Fruit fly (Drosophila melanogaster) whole organism, pupa: ENCODE results near the gene Cep135.
A peak's percentile ranks its signal among the peaks of the same experiment; 100 is the strongest.

Experiments
- CG10348 ChIP-seq: fragments of 200-800 bp; sonication (Bioruptor generic); IDR thresholded peaks from 2 replicates; pipeline ENCODE4 v1.3.6; 2022; ENCODE audit warnings: missing biosample characterization, missing genetic modification characterization
- CG13204 ChIP-seq: fragments of 200-800 bp; sonication (Bioruptor generic); optimal IDR thresholded peaks from 2 replicates; lab custom pipeline; 2018; ENCODE audit warnings: missing biosample characterization, mild to moderate bottlenecking, missing genetic modification characterization, moderate library complexity
- CG14655 ChIP-seq: fragments of 200-800 bp; sonication (Bioruptor generic); optimal IDR thresholded peaks from 3 replicates; lab custom pipeline; 2017; ENCODE audit warnings: mild to moderate bottlenecking, missing biosample characterization, missing genetic modification reagents, missing genetic modification characterization
- CG32121 ChIP-seq: fragments of 200-800 bp; sonication (Bioruptor generic); IDR thresholded peaks from 2 replicates; pipeline ENCODE4 v1.3.6; 2022; ENCODE audit warnings: missing biosample characterization, missing genetic modification characterization
- CG34367 ChIP-seq: fragments of 200-800 bp; sonication (Bioruptor generic); optimal IDR thresholded peaks from 2 replicates; lab custom pipeline; 2018; ENCODE audit warnings: missing biosample characterization, mild to moderate bottlenecking, missing genetic modification characterization
- CG4496 ChIP-seq: fragments of 200-800 bp; sonication (Bioruptor generic); IDR thresholded peaks from 3 replicates; pipeline ENCODE4 v1.3.6; 2022; ENCODE audit warnings: missing biosample characterization, missing genetic modification characterization
- CG8159 ChIP-seq: fragments of 200-800 bp; sonication (Bioruptor generic); optimal IDR thresholded peaks from 3 replicates; lab custom pipeline; 2018; ENCODE audit warnings: missing biosample characterization, mild to moderate bottlenecking, missing genetic modification characterization, moderate library complexity
- D1 ChIP-seq: fragments of 200-800 bp; sonication (Bioruptor generic); optimal IDR thresholded peaks from 2 replicates; lab custom pipeline; 2018; ENCODE audit warnings: missing biosample characterization, mild to moderate bottlenecking, missing genetic modification characterization, moderate library complexity
- EcR ChIP-seq: fragments of 200-800 bp; sonication (Bioruptor generic); optimal IDR thresholded peaks from 3 replicates; lab custom pipeline; 2019; ENCODE audit warnings: missing biosample characterization, missing genetic modification characterization, mild to moderate bottlenecking, moderate library complexity, missing genetic modification reagents
- Pif1A ChIP-seq: fragments of 200-800 bp; sonication (Bioruptor generic); optimal IDR thresholded peaks from 3 replicates; lab custom pipeline; 2016; ENCODE audit warnings: missing biosample characterization, missing genetic modification characterization
- Snoo ChIP-seq: fragments of 200-800 bp; sonication (Bioruptor generic); optimal IDR thresholded peaks from 3 replicates; lab custom pipeline; 2017; ENCODE audit warnings: missing biosample characterization, mild to moderate bottlenecking, missing genetic modification characterization, inconsistent platforms
- fd96Ca ChIP-seq: fragments of 200-800 bp; sonication (Bioruptor generic); IDR thresholded peaks from 3 replicates; pipeline ENCODE4 v1.3.6; 2022; ENCODE audit warnings: missing biosample characterization, missing genetic modification characterization
- gl ChIP-seq: fragments of 200-800 bp; sonication (Bioruptor generic); optimal IDR thresholded peaks from 2 replicates; lab custom pipeline; 2018; ENCODE audit warnings: missing biosample characterization, mild to moderate bottlenecking, missing genetic modification characterization

- TF ChIP-seq CG4496 (GFP tag; lab: Robert Waterston, UW) = no peak
- TF ChIP-seq CG8159 = peak; percentile 82
- no peak for TF ChIP-seq fd96Ca (GFP tag; lab: Robert Waterston, UW)
- peak; percentile 66 for TF ChIP-seq Snoo (tag; lab: Kevin White, UChicago)
- TF ChIP-seq D1 (tag; lab: Kevin White, UChicago) = peak; percentile 80
- peak; percentile 37 for TF ChIP-seq CG13204 (GFP tag; lab: Kevin White, UChicago)
- peak; percentile 81 for TF ChIP-seq CG34367 (tag; lab: Kevin White, UChicago)
- TF ChIP-seq Pif1A = no peak
- TF ChIP-seq gl (tag; lab: Kevin White, UChicago) = peak; percentile 51
- peak; percentile 63 for TF ChIP-seq CG14655
- no peak for TF ChIP-seq CG32121 (GFP tag; lab: Robert Waterston, UW)
- no peak for TF ChIP-seq CG10348
- no peak for TF ChIP-seq EcR (GFP tag; lab: Kevin White, UChicago)
These were observed 57.5 kb downstream of the Cep135 start for dm6 chr3L:15174086-15174485.
